Comparison of ENCODE assay signal across 2 fruit fly cellular contexts in genomic region chr2L:11928464-11928863, dm6.
TF ChIP-seq lines count a peak whose summit lies in the region.

TSS of gene Pde1c (minus strand) at chr2L:11928572.

- TF ChIP-seq CTCF in whole organism, embryonic (GFP tag; optimal IDR thresholded peaks at IDR 0.05; lab: Kevin White, UChicago): no peak

TF ChIP-seq in whole organism, adult, 20 proteins besides CTCF, POLR2A, EP300 and RAD21:
- TF ChIP-seq cic (GFP tag; optimal IDR thresholded peaks at IDR 0.05; lab: Kevin White, UChicago): no peak
- TF ChIP-seq cnc (optimal IDR thresholded peaks at IDR 0.05; lab: Kevin White, UChicago): no peak
- TF ChIP-seq CG12768 (GFP tag; optimal IDR thresholded peaks at IDR 0.05; lab: Kevin White, UChicago): no peak
- peak; percentile 42 for TF ChIP-seq Mnt (GFP tag; optimal IDR thresholded peaks at IDR 0.05; lab: Kevin White, UChicago)
- no peak for TF ChIP-seq CG11617 (GFP tag; optimal IDR thresholded peaks at IDR 0.05; lab: Kevin White, UChicago)

TF ChIP-seq in whole organism, embryonic, 481 proteins besides CTCF, POLR2A, EP300 and RAD21:
- TF ChIP-seq exex (tag; optimal IDR thresholded peaks at IDR 0.05; lab: Kevin White, UChicago) (no peak), Deaf1 (tag; optimal IDR thresholded peaks at IDR 0.05; lab: Kevin White, UChicago) (peak; percentile 86), CG5180 (GFP tag; optimal IDR thresholded peaks at IDR 0.05; lab: Kevin White, UChicago) (peak; percentile 97), Adf1 (GFP tag; IDR thresholded peaks at IDR 0.05; lab: Robert Waterston, UW) (no peak), amos (GFP tag; IDR thresholded peaks at IDR 0.05; lab: Robert Waterston, UW; ENCODE audit: partially characterized antibody) (no peak), fd102C (GFP tag; optimal IDR thresholded peaks at IDR 0.05; lab: Kevin White, UChicago) (no peak), vfl (GFP tag; optimal IDR thresholded peaks at IDR 0.05; lab: Kevin White, UChicago) (no peak), CG14441 (GFP tag; IDR thresholded peaks at IDR 0.05; lab: Robert Waterston, UW) (no peak), CG16863 (GFP tag; optimal IDR thresholded peaks at IDR 0.05; lab: Kevin White, UChicago) (no peak), Tbp (GFP tag; optimal IDR thresholded peaks at IDR 0.05; lab: Kevin White, UChicago) (no peak), CG14860 (GFP tag; IDR thresholded peaks at IDR 0.05; lab: Robert Waterston, UW; ENCODE audit: partially characterized antibody) (no peak)
